Worm (Caenorhabditis elegans) whole organism, L4 larva: ENCODE measurements around the gene nhr-182.

ENCODE experiments used
- T20F7.1 ChIP-seq: fragments of 200-800 bp; sonication (Bioruptor generic); optimal IDR thresholded peaks from 2 replicates; lab custom pipeline; 2018; ENCODE audit warnings: mild to moderate bottlenecking, missing genetic modification characterization, missing compliant biosample characterization
- Y48G9A.11 ChIP-seq: fragments of 200-800 bp; sonication (Bioruptor generic); IDR thresholded peaks from 2 replicates; pipeline ENCODE4 v1.3.6; 2022; ENCODE audit warnings: missing genetic modification reagents, missing genetic modification characterization, missing compliant biosample characterization
- ZK337.2 ChIP-seq: fragments of 200-800 bp; sonication (Bioruptor generic); IDR thresholded peaks from 2 replicates; pipeline ENCODE4 v1.3.6; 2022; ENCODE audit warnings: missing genetic modification reagents, missing genetic modification characterization, missing compliant biosample characterization
- aha-1 ChIP-seq: fragments of 150-350 bp; peaks from one replicate; lab custom pipeline; 2014; ENCODE audit warnings: missing biosample characterization, missing genetic modification characterization
- arid-1 ChIP-seq: fragments of 200-800 bp; sonication (Bioruptor generic); conservative IDR thresholded peaks from 2 replicates; pipeline ENCODE4 v1.3.6; 2022; ENCODE audit warnings: missing genetic modification reagents, missing genetic modification characterization, missing compliant biosample characterization
- attf-4 ChIP-seq: sonication (generic microtip); optimal IDR thresholded peaks from 3 replicates; lab custom pipeline; 2017; ENCODE audit warnings: missing biosample characterization, missing genetic modification characterization
- ceh-32 ChIP-seq: sonication (generic microtip); optimal IDR thresholded peaks from 2 replicates; lab custom pipeline; 2016; ENCODE audit warnings: mild to moderate bottlenecking, missing genetic modification characterization, missing compliant biosample characterization; ENCODE audit not compliant: poor library complexity
- ctbp-1 ChIP-seq: fragments of 200-800 bp; sonication (Bioruptor generic); IDR thresholded peaks from 2 replicates; pipeline ENCODE4 v1.3.6; 2022; ENCODE audit warnings: missing genetic modification reagents, missing genetic modification characterization, missing compliant biosample characterization
- daf-16 ChIP-seq, 3 experiments: sonication (generic microtip); optimal IDR thresholded peaks; 2 replicates each; lab custom pipeline; 2016 to 2017; ENCODE audit warnings: missing genetic modification characterization in 3 of 3, missing genetic modification reagents in 3 of 3, mild to moderate bottlenecking in 2 of 3, missing compliant biosample characterization in 2 of 3, missing biosample characterization in 1 of 3, moderate library complexity in 1 of 3
- dmd-6 ChIP-seq: fragments of 200-800 bp; sonication (Bioruptor generic); IDR thresholded peaks from 2 replicates; pipeline ENCODE4 v1.3.6; 2022; ENCODE audit warnings: missing genetic modification reagents, missing genetic modification characterization, missing compliant biosample characterization
- dve-1 ChIP-seq: sonication (generic microtip); optimal IDR thresholded peaks from 2 replicates; lab custom pipeline; 2017; ENCODE audit warnings: antibody characterized with exemption, mild to moderate bottlenecking, missing genetic modification characterization, missing compliant biosample characterization; ENCODE audit not compliant: insufficient read depth
- egl-43 ChIP-seq: fragments of 200-800 bp; sonication (Bioruptor generic); IDR thresholded peaks from 2 replicates; pipeline ENCODE4 v1.3.6; 2022; ENCODE audit warnings: missing genetic modification reagents, missing genetic modification characterization, missing compliant biosample characterization
- fos-1 ChIP-seq: fragments of 150-350 bp; optimal IDR thresholded peaks from 2 replicates; lab custom pipeline; 2014; ENCODE audit warnings: missing biosample characterization, missing genetic modification characterization
- hlh-11 ChIP-seq: fragments of 200-800 bp; sonication (Bioruptor generic); optimal IDR thresholded peaks from 2 replicates; lab custom pipeline; 2018; ENCODE audit warnings: mild to moderate bottlenecking, missing genetic modification characterization, missing compliant biosample characterization
- hlh-30 ChIP-seq: sonication (generic microtip); optimal IDR thresholded peaks from 2 replicates; lab custom pipeline; 2017; ENCODE audit warnings: antibody characterized with exemption, mild to moderate bottlenecking, missing genetic modification characterization, missing compliant biosample characterization; ENCODE audit not compliant: insufficient read depth
- jun-1 ChIP-seq: fragments of 150-350 bp; optimal IDR thresholded peaks from 2 replicates; lab custom pipeline; 2014; ENCODE audit warnings: missing biosample characterization, missing genetic modification reagents, missing genetic modification characterization
- lir-3 ChIP-seq: sonication (generic microtip); optimal IDR thresholded peaks from 2 replicates; lab custom pipeline; 2016; ENCODE audit warnings: mild to moderate bottlenecking, missing genetic modification characterization, missing compliant biosample characterization
- madf-5 ChIP-seq, 2 experiments: fragments of 200-800 bp; sonication (Bioruptor generic); IDR thresholded peaks; 2 replicates each; pipeline ENCODE4 v1.3.6; 2022; ENCODE audit warnings: missing compliant biosample characterization in 2 of 2, missing genetic modification characterization in 2 of 2
- madf-9 ChIP-seq: fragments of 200-800 bp; sonication (Bioruptor generic); conservative IDR thresholded peaks from 2 replicates; pipeline ENCODE4 v1.3.6; 2022; ENCODE audit warnings: missing genetic modification reagents, missing genetic modification characterization, missing compliant biosample characterization
- mdl-1 ChIP-seq, 2 experiments: fragments of 150-350 bp in 1 of 2; sonication (generic microtip) in 1 of 2; optimal IDR thresholded peaks; 2 replicates each; lab custom pipeline; 2014 to 2017; ENCODE audit warnings: missing biosample characterization in 2 of 2, missing genetic modification characterization in 2 of 2
- mdt-29 ChIP-seq: fragments of 200-800 bp; sonication (Bioruptor generic); IDR thresholded peaks from 2 replicates; pipeline ENCODE4 v1.3.6; 2022; ENCODE audit warnings: missing genetic modification reagents, missing genetic modification characterization, missing compliant biosample characterization
- mep-1 ChIP-seq: fragments of 150-350 bp; sonication (generic microtip); optimal IDR thresholded peaks from 3 replicates; lab custom pipeline; 2014; ENCODE audit warnings: missing biosample characterization, missing genetic modification characterization
- nhr-102 ChIP-seq: sonication (generic microtip); optimal IDR thresholded peaks from 2 replicates; lab custom pipeline; 2016; ENCODE audit warnings: mild to moderate bottlenecking, missing genetic modification characterization, moderate library complexity, missing compliant biosample characterization
- nhr-111 ChIP-seq: fragments of 200-800 bp; sonication (Bioruptor generic); optimal IDR thresholded peaks from 2 replicates; lab custom pipeline; 2018; ENCODE audit warnings: mild to moderate bottlenecking, missing genetic modification characterization, missing compliant biosample characterization
- nhr-28 ChIP-seq: fragments of 150-350 bp; optimal IDR thresholded peaks from 2 replicates; lab custom pipeline; 2014; ENCODE audit warnings: missing biosample characterization, missing genetic modification characterization
- nhr-6 ChIP-seq: fragments of 150-350 bp; optimal IDR thresholded peaks from 2 replicates; lab custom pipeline; 2014; ENCODE audit warnings: missing biosample characterization, missing genetic modification characterization
- nhr-77 ChIP-seq: fragments of 150-350 bp; optimal IDR thresholded peaks from 2 replicates; lab custom pipeline; 2014; ENCODE audit warnings: missing biosample characterization, missing genetic modification characterization
- php-3 ChIP-seq: fragments of 200-800 bp; sonication (Bioruptor generic); IDR thresholded peaks from 2 replicates; pipeline ENCODE4 v1.3.6; 2022; ENCODE audit warnings: missing genetic modification reagents, missing genetic modification characterization, missing compliant biosample characterization
- pqm-1 ChIP-seq: sonication (generic microtip); optimal IDR thresholded peaks from 2 replicates; lab custom pipeline; 2017; ENCODE audit warnings: missing biosample characterization, missing genetic modification characterization
- snpc-4 ChIP-seq: fragments of 150-350 bp; optimal IDR thresholded peaks from 2 replicates; lab custom pipeline; 2014; ENCODE audit warnings: missing biosample characterization, missing genetic modification characterization
- tra-1 ChIP-seq: fragments of 200-800 bp; sonication (Bioruptor generic); IDR thresholded peaks from 2 replicates; pipeline ENCODE4 v1.3.6; 2022; ENCODE audit warnings: missing genetic modification reagents, missing genetic modification characterization, missing compliant biosample characterization
- unc-62 ChIP-seq, 3 experiments: fragments of 150-350 bp in 1 of 3; sonication (generic microtip); optimal IDR thresholded peaks in 2 of 3; peaks in 1 of 3; 1 replicate in 1 of 3; 2 replicates in 2 of 3; lab custom pipeline; 2014 to 2017; ENCODE audit warnings: missing biosample characterization in 3 of 3, missing genetic modification characterization in 3 of 3, missing genetic modification reagents in 3 of 3, missing genotype in 1 of 3
- zfp-2 ChIP-seq: sonication (generic microtip); optimal IDR thresholded peaks from 2 replicates; lab custom pipeline; 2016; ENCODE audit warnings: mild to moderate bottlenecking, missing genetic modification characterization, missing compliant biosample characterization
- zip-2 ChIP-seq: fragments of 150-350 bp; optimal IDR thresholded peaks from 2 replicates; lab custom pipeline; 2014; ENCODE audit warnings: missing biosample characterization, missing genetic modification characterization
- ztf-7 ChIP-seq: fragments of 150-350 bp; optimal IDR thresholded peaks from 2 replicates; lab custom pipeline; 2014; ENCODE audit warnings: missing biosample characterization, missing genetic modification characterization

nhr-182 gene

DNA sequence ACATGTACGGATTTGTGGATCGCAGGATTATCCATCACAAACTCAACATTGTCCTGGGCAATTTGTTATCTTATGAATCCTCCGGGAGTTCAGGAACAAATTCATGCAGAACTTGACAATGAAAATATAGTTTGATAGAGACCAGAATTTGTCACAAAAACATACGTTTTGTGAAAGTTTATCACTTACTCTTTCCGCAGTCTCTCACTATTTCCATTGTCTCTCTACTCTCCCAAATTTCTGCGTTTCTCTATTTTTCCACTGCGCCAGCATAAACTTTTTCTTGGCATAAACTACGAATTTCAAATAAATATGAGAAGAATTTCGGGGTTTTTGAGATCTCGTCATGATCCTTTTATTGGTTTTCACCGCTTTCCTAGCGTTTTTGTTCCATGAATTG lies 17.1 kb downstream of the nhr-182 start, which contains the start of gene cyp-33C3:
cyp-33C3 (plus strand) TSS at position 149 of the 400 bp plus-strand sequence.
- TF ChIP-seq dmd-6 (GFP tag; lab: Robert Waterston, UW): peak; percentile 28; the same call in 1 of the 2 replicates
- TF ChIP-seq nhr-28 (tag; lab: Kevin White, UChicago): peak; percentile 84
- no peak for TF ChIP-seq snpc-4 (tag; lab: Kevin White, UChicago)
- no peak for TF ChIP-seq ctbp-1 (GFP tag; lab: Robert Waterston, UW)
- TF ChIP-seq daf-16 (GFP tag; optimal IDR thresholded peaks at IDR 0.05; lab: Kevin White, UChicago): no peak
- peak; percentile 9 for TF ChIP-seq daf-16 (tag; optimal IDR thresholded peaks at IDR 0.05; lab: Kevin White, UChicago)

DNA sequence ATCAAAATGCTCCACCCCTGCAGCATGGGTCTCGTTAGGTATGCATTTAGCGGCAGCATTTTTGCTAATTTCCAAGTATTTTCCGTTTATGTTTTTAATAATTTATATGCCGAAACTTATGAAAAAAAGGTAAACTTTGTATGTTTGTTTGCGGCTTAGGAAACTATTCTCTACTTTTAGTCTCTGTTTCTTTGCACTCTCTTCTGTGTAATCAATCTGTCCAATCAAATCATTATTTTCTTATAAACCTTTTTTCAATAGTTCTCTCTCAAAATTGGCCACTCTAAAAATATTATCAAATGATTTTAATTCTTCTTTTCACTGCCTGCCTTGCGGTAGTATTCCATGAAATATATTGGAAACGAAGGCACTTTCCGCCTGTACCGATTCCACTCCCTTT lies 21.7 kb downstream of the nhr-182 start:
- no peak for TF ChIP-seq arid-1
- no peak for TF ChIP-seq daf-16 (GFP tag; optimal IDR thresholded peaks at IDR 0.05; lab: Kevin White, UChicago)
- peak; percentile 37 for TF ChIP-seq daf-16 (tag; optimal IDR thresholded peaks at IDR 0.05; lab: Kevin White, UChicago)
- TF ChIP-seq zfp-2 (tag; lab: Kevin White, UChicago): no peak
- TF ChIP-seq mdt-29 (GFP tag; lab: Robert Waterston, UW): no peak
- TF ChIP-seq T20F7.1 (GFP tag; lab: Kevin White, UChicago): no peak
- peak; percentile 28 for TF ChIP-seq nhr-28 (tag; lab: Kevin White, UChicago)
- TF ChIP-seq attf-4 (tag; lab: Kevin White, UChicago): no peak
- TF ChIP-seq jun-1: no peak
- no peak for TF ChIP-seq ceh-32
- peak in 1 of 2 experiments; percentile 28 for TF ChIP-seq unc-62 (GFP tag; optimal IDR thresholded peaks at IDR 0.05 in 1 of 2; lab: Kevin White, UChicago)
- no peak for TF ChIP-seq unc-62 (tag; optimal IDR thresholded peaks at IDR 0.05; lab: Kevin White, UChicago)
- TF ChIP-seq zip-2 (tag; lab: Kevin White, UChicago): no peak
- peak; percentile 14 for TF ChIP-seq dve-1

DNA sequence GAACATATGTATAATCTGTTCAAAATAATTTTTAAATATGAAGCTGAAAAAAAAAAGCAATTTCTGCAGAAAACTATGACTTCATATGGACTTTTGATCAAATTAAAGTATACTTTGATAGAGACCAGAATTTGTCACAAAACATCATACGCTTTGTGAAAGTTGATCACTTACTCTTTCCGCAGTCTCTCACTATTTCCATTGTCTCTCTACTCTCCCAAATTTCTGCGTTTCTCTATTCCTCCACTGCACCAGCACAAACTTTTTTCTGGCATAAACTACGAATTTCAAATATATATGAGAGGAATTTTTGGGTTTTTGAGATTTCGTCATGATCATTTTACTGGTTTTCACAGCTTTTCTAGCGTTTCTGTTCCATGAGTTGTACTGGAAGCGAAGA lies 23.9 kb downstream of the nhr-182 start, which contains the start of gene cyp-33C4:
cyp-33C4 (plus strand) TSS at position 293 of the 400 bp plus-strand sequence.
- no peak for TF ChIP-seq snpc-4 (tag; lab: Kevin White, UChicago)
- peak; percentile 19 for TF ChIP-seq mep-1 (tag; lab: Kevin White, UChicago)
- TF ChIP-seq zfp-2 (tag; lab: Kevin White, UChicago): no peak
- peak; percentile 8 for TF ChIP-seq nhr-102
- peak in 1 of 2 experiments; percentile 35 for TF ChIP-seq unc-62 (GFP tag; optimal IDR thresholded peaks at IDR 0.05 in 1 of 2; lab: Kevin White, UChicago)
- TF ChIP-seq unc-62 (tag; optimal IDR thresholded peaks at IDR 0.05; lab: Kevin White, UChicago): no peak
- peak; percentile 32 for TF ChIP-seq hlh-30 (tag; lab: Kevin White, UChicago)
- TF ChIP-seq dmd-6 (GFP tag; lab: Robert Waterston, UW): peak; percentile 75
- no peak for TF ChIP-seq madf-5 (GFP tag; IDR thresholded peaks at IDR 0.05; lab: Robert Waterston, UW)
- no peak for TF ChIP-seq fos-1 (tag; lab: Kevin White, UChicago)
- no peak for TF ChIP-seq daf-16 (GFP tag; optimal IDR thresholded peaks at IDR 0.05; lab: Kevin White, UChicago)
- TF ChIP-seq daf-16 (tag; optimal IDR thresholded peaks at IDR 0.05; lab: Kevin White, UChicago): peak; percentile 10
- TF ChIP-seq nhr-28 (tag; lab: Kevin White, UChicago): peak; percentile 91
- peak; percentile 5 for TF ChIP-seq pqm-1 (tag; lab: Kevin White, UChicago)
- TF ChIP-seq hlh-11 (tag; lab: Kevin White, UChicago): peak; percentile 52
- peak; percentile 34 for TF ChIP-seq dve-1
- peak; percentile 14 for TF ChIP-seq nhr-77 (tag; lab: Kevin White, UChicago)

DNA sequence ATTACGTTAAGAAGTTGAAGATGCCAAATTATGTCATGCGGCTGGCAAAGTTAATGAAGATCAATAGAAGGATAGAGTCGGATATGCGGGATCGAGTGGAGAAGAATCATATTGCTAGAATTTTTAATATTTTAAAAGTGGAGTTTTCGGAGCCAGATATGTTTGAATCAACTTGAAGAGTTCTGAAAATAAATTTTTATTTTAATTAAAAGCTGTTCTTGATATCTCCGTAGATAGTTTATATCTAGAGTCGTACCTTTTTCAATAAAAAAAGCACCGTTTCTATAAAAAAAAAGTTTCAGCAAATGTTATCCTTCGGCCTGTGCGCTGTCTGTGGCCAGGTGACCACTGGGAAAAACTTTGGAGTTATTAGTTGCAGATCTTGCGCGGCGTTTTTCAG lies 26.6 kb downstream of the nhr-182 start, which contains the start of gene nhr-96:
nhr-96 (plus strand) TSS at position 301 of the 400 bp plus-strand sequence.
- TF ChIP-seq php-3 (GFP tag; lab: Robert Waterston, UW) (no peak), ZK337.2 (GFP tag; lab: Robert Waterston, UW) (no peak), tra-1 (no peak), aha-1 (tag; lab: Kevin White, UChicago) (no peak), madf-9 (GFP tag; lab: Robert Waterston, UW) (no peak), attf-4 (tag; lab: Kevin White, UChicago) (no peak), egl-43 (no peak), mdl-1 (tag; optimal IDR thresholded peaks at IDR 0.05; lab: Kevin White, UChicago) (no peak), ztf-7 (no peak), nhr-6 (tag; lab: Kevin White, UChicago) (no peak), Y48G9A.11 (GFP tag; lab: Robert Waterston, UW) (no peak), snpc-4 (tag; lab: Kevin White, UChicago) (no peak), arid-1 (no peak), lir-3 (tag; lab: Kevin White, UChicago) (no peak), nhr-111 (no peak)
